Fruit fly (Drosophila melanogaster) whole organism, adult: Measurements from ENCODE around the gene abd-A.

ENCODE experiments used
- CG11617 ChIP-seq: fragments of 200-800 bp; sonication (Bioruptor generic); optimal IDR thresholded peaks from 2 replicates; lab custom pipeline; 2017; ENCODE audit warnings: mild to moderate bottlenecking, missing biosample characterization, missing genetic modification reagents, missing genetic modification characterization
- CG12768 ChIP-seq: fragments of 200-800 bp; sonication (Bioruptor generic); optimal IDR thresholded peaks from 2 replicates; lab custom pipeline; 2017; ENCODE audit warnings: missing biosample characterization, missing genetic modification characterization, mild to moderate bottlenecking, moderate library complexity, missing genetic modification reagents
- CG14711 ChIP-seq: fragments of 200-800 bp; sonication (Bioruptor generic); optimal IDR thresholded peaks from 2 replicates; lab custom pipeline; 2018; ENCODE audit warnings: missing biosample characterization, mild to moderate bottlenecking, missing genetic modification characterization, moderate library complexity
- CG1620 ChIP-seq: fragments of 200-800 bp; sonication (Bioruptor generic); optimal IDR thresholded peaks from 2 replicates; lab custom pipeline; 2016; ENCODE audit warnings: missing biosample characterization, missing genetic modification characterization
- CG33017 ChIP-seq: fragments of 200-800 bp; sonication (Bioruptor generic); optimal IDR thresholded peaks from 2 replicates; lab custom pipeline; 2018; ENCODE audit warnings: missing biosample characterization, mild to moderate bottlenecking, missing genetic modification characterization, moderate library complexity
- CG5204 ChIP-seq: fragments of 200-800 bp; sonication (Bioruptor generic); optimal IDR thresholded peaks from 2 replicates; lab custom pipeline; 2016; ENCODE audit warnings: missing biosample characterization, missing genetic modification characterization
- CG7045 ChIP-seq: fragments of 200-800 bp; sonication (Bioruptor generic); optimal IDR thresholded peaks from 2 replicates; lab custom pipeline; 2017; ENCODE audit warnings: missing biosample characterization, mild to moderate bottlenecking, missing genetic modification characterization
- CG7101 ChIP-seq: fragments of 200-800 bp; sonication (Bioruptor generic); optimal IDR thresholded peaks from 2 replicates; lab custom pipeline; 2018; ENCODE audit warnings: missing biosample characterization, mild to moderate bottlenecking, missing genetic modification characterization, moderate library complexity
- Clk ChIP-seq: fragments of 200-800 bp; sonication (Bioruptor generic); optimal IDR thresholded peaks from 2 replicates; lab custom pipeline; 2017; ENCODE audit warnings: missing biosample characterization, missing genetic modification characterization
- Crg-1 ChIP-seq: fragments of 200-800 bp; sonication (Bioruptor generic); optimal IDR thresholded peaks from 2 replicates; lab custom pipeline; 2016; ENCODE audit warnings: missing biosample characterization, missing genetic modification characterization
- Hr96 ChIP-seq: fragments of 200-800 bp; sonication (Bioruptor generic); optimal IDR thresholded peaks from 2 replicates; lab custom pipeline; 2016; ENCODE audit warnings: missing biosample characterization, missing genetic modification characterization
- Mnt ChIP-seq: fragments of 200-800 bp; sonication (Bioruptor generic); optimal IDR thresholded peaks from 2 replicates; lab custom pipeline; 2016; ENCODE audit warnings: missing biosample characterization, mild to moderate bottlenecking, missing genetic modification characterization
- bab1 ChIP-seq: fragments of 200-800 bp; sonication (Bioruptor generic); optimal IDR thresholded peaks from 3 replicates; lab custom pipeline; 2019; ENCODE audit warnings: missing biosample characterization, mild to moderate bottlenecking, missing genetic modification characterization, moderate library complexity
- cic ChIP-seq: fragments of 200-800 bp; sonication (Bioruptor generic); optimal IDR thresholded peaks from 2 replicates; lab custom pipeline; 2017; ENCODE audit warnings: missing biosample characterization, mild to moderate bottlenecking, missing genetic modification characterization, moderate library complexity
- cnc ChIP-seq, 2 experiments: fragments of >200 bp; optimal IDR thresholded peaks; 2 replicates each; lab custom pipeline; 2017
- kay ChIP-seq: fragments of 200-800 bp; sonication (Bioruptor generic); peaks from one replicate; lab custom pipeline; 2016; ENCODE audit warnings: missing biosample characterization, missing genetic modification characterization, borderline replicate concordance
- ovo ChIP-seq: fragments of 200-800 bp; sonication (Bioruptor generic); optimal IDR thresholded peaks from 2 replicates; lab custom pipeline; 2016; ENCODE audit warnings: missing biosample characterization, missing genetic modification characterization
- pad ChIP-seq: fragments of 200-800 bp; sonication (Bioruptor generic); optimal IDR thresholded peaks from 3 replicates; lab custom pipeline; 2017; ENCODE audit warnings: missing biosample characterization, missing genetic modification characterization, mild to moderate bottlenecking, moderate library complexity, missing genetic modification reagents
- tj ChIP-seq: fragments of 200-800 bp; sonication (Bioruptor generic); optimal IDR thresholded peaks from 3 replicates; lab custom pipeline; 2017; ENCODE audit warnings: missing biosample characterization, mild to moderate bottlenecking, missing genetic modification characterization, moderate library complexity
- toe ChIP-seq: fragments of 200-800 bp; sonication (Bioruptor generic); optimal IDR thresholded peaks from 2 replicates; lab custom pipeline; 2016; ENCODE audit warnings: missing biosample characterization, missing genetic modification characterization

abd-A gene

dm6 chr3R:16811781-16812207 lies 18.1 kb downstream of the abd-A start:
- no peak for TF ChIP-seq CG7101 (tag; lab: Kevin White, UChicago)
- no peak for TF ChIP-seq Mnt (GFP tag; lab: Kevin White, UChicago)
- no peak for TF ChIP-seq bab1 (GFP tag; lab: Kevin White, UChicago)
- TF ChIP-seq tj = no peak
- no peak for TF ChIP-seq cnc (optimal IDR thresholded peaks at IDR 0.05; lab: Kevin White, UChicago)
- TF ChIP-seq Clk = no peak
- TF ChIP-seq cic (GFP tag; lab: Kevin White, UChicago) = no peak
- TF ChIP-seq Hr96 (GFP tag; lab: Kevin White, UChicago) = no peak
- TF ChIP-seq CG14711 (tag; lab: Kevin White, UChicago) = no peak
- no peak for TF ChIP-seq CG1620
- TF ChIP-seq kay (GFP tag; lab: Kevin White, UChicago) = no peak
- no peak for TF ChIP-seq CG12768 (GFP tag; lab: Kevin White, UChicago)
- TF ChIP-seq CG11617 = no peak
- TF ChIP-seq CG7045 (GFP tag; lab: Kevin White, UChicago) = no peak
- no peak for TF ChIP-seq CG5204
- TF ChIP-seq Crg-1 (GFP tag; lab: Kevin White, UChicago) = no peak
- no peak for TF ChIP-seq ovo (GFP tag; lab: Kevin White, UChicago)

- TF ChIP-seq CG1620 = no peak
- TF ChIP-seq CG12768 (GFP tag; lab: Kevin White, UChicago) = no peak
- TF ChIP-seq CG7101 (tag; lab: Kevin White, UChicago) = no peak
- no peak for TF ChIP-seq CG11617
- TF ChIP-seq toe = no peak
- TF ChIP-seq kay (GFP tag; lab: Kevin White, UChicago) = no peak
- TF ChIP-seq CG14711 (tag; lab: Kevin White, UChicago) = no peak
- TF ChIP-seq bab1 (GFP tag; lab: Kevin White, UChicago) = no peak
- no peak for TF ChIP-seq Clk
- no peak for TF ChIP-seq CG7045 (GFP tag; lab: Kevin White, UChicago)
- no peak for TF ChIP-seq Crg-1 (GFP tag; lab: Kevin White, UChicago)
- no peak for TF ChIP-seq Hr96 (GFP tag; lab: Kevin White, UChicago)
- no peak for TF ChIP-seq Mnt (GFP tag; lab: Kevin White, UChicago)
- no peak for TF ChIP-seq tj
Observed at dm6 chr3R:16810885-16811284, 19.0 kb downstream of the abd-A start.

- TF ChIP-seq bab1 (GFP tag; lab: Kevin White, UChicago) (no peak), Clk (no peak), CG14711 (tag; lab: Kevin White, UChicago) (no peak)
Observed at dm6 chr3R:16806141-16806540, 23.7 kb downstream of the abd-A start.

- TF ChIP-seq toe = no peak
- no peak for TF ChIP-seq CG12768 (GFP tag; lab: Kevin White, UChicago)
- no peak for TF ChIP-seq CG14711 (tag; lab: Kevin White, UChicago)
- TF ChIP-seq tj = no peak
- TF ChIP-seq bab1 (GFP tag; lab: Kevin White, UChicago) = no peak
- no peak for TF ChIP-seq Clk
- TF ChIP-seq pad = no peak
- TF ChIP-seq Hr96 (GFP tag; lab: Kevin White, UChicago) = no peak
- no peak for TF ChIP-seq cic (GFP tag; lab: Kevin White, UChicago)
- TF ChIP-seq CG7045 (GFP tag; lab: Kevin White, UChicago) = no peak
- no peak for TF ChIP-seq ovo (GFP tag; lab: Kevin White, UChicago)
- TF ChIP-seq CG11617 = no peak
- TF ChIP-seq Crg-1 (GFP tag; lab: Kevin White, UChicago) = no peak
- TF ChIP-seq CG33017 (tag; lab: Kevin White, UChicago) = no peak
- TF ChIP-seq CG5204 = no peak
- no peak for TF ChIP-seq CG7101 (tag; lab: Kevin White, UChicago)
- no peak for TF ChIP-seq kay (GFP tag; lab: Kevin White, UChicago)
Observed at dm6 chr3R:16804086-16804485, 25.8 kb downstream of the abd-A start.

dm6 chr3R:16801413-16801812 lies 28.4 kb downstream of the abd-A start:
- no peak for TF ChIP-seq cnc (optimal IDR thresholded peaks at IDR 0.05; lab: Kevin White, UChicago)
- no peak for TF ChIP-seq Crg-1 (GFP tag; lab: Kevin White, UChicago)

dm6 chr3R:16800994-16801393 lies 28.9 kb downstream of the abd-A start:
- no peak for TF ChIP-seq Mnt (GFP tag; lab: Kevin White, UChicago)
- TF ChIP-seq CG7101 (tag; lab: Kevin White, UChicago) = no peak
- TF ChIP-seq CG11617 = no peak
- TF ChIP-seq bab1 (GFP tag; lab: Kevin White, UChicago) = no peak
- no peak for TF ChIP-seq ovo (GFP tag; lab: Kevin White, UChicago)
- no peak for TF ChIP-seq Crg-1 (GFP tag; lab: Kevin White, UChicago)
- TF ChIP-seq CG7045 (GFP tag; lab: Kevin White, UChicago) = no peak
- no peak for TF ChIP-seq CG14711 (tag; lab: Kevin White, UChicago)
- no peak for TF ChIP-seq CG5204
- TF ChIP-seq CG12768 (GFP tag; lab: Kevin White, UChicago) = no peak
- no peak for TF ChIP-seq cnc (optimal IDR thresholded peaks at IDR 0.05; lab: Kevin White, UChicago)
- no peak for TF ChIP-seq tj
- no peak for TF ChIP-seq Clk
- TF ChIP-seq CG1620 = no peak
- TF ChIP-seq pad = no peak
- TF ChIP-seq toe = no peak

- no peak for TF ChIP-seq Mnt (GFP tag; lab: Kevin White, UChicago)
- TF ChIP-seq ovo (GFP tag; lab: Kevin White, UChicago) = no peak
- no peak for TF ChIP-seq pad
- no peak for TF ChIP-seq Crg-1 (GFP tag; lab: Kevin White, UChicago)
- TF ChIP-seq cic (GFP tag; lab: Kevin White, UChicago) = no peak
- TF ChIP-seq CG7045 (GFP tag; lab: Kevin White, UChicago) = no peak
- TF ChIP-seq CG1620 = no peak
- TF ChIP-seq CG7101 (tag; lab: Kevin White, UChicago) = no peak
Observed at dm6 chr3R:16800272-16800671, 29.6 kb downstream of the abd-A start.
